Worm (Caenorhabditis elegans) whole organism, L3 larva: ENCODE results near the gene C08B6.5.

Source experiments
- elt-3 ChIP-seq, 3 experiments: fragments of 150-350 bp in 1 of 3; sonication (generic microtip) in 2 of 3; optimal IDR thresholded peaks; 2 replicates in 2 of 3; 4 replicates in 1 of 3; lab custom pipeline; 2014 to 2017; ENCODE audit warnings: missing biosample characterization in 3 of 3, missing genetic modification characterization in 3 of 3

The C08B6.5 gene

DNA sequence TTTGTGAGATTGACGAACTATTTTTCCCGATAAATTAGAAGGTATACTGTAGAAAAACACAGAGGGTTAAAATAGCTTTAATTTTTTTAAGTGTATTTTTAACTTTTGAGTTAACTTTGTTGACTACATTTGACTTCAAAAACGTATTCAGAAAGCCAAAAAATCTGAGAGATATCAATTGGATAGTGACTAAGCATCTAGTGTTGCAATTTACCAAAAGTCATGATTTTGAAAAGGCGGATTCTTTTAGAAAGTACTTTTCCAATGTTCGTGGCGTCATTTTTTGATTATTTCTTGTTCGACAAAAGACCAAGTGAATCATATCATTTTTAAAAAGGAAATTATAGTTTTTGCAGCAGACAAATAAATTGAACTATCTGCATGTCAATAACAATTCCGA, 51.3 kb downstream of the C08B6.5 start:
- no peak for TF ChIP-seq elt-3 (tag; optimal IDR thresholded peaks at IDR 0.05; lab: Kevin White, UChicago)
